Worm (Caenorhabditis elegans) whole organism, young adult: ENCODE results near the gene ctns-1.

ENCODE experiments used
- B0019.2 ChIP-seq: fragments of 200-800 bp; sonication (Bioruptor generic); conservative IDR thresholded peaks from 2 replicates; pipeline ENCODE4 v1.3.6; 2022; ENCODE audit warnings: missing genetic modification reagents, missing genetic modification characterization, missing compliant biosample characterization
- C06A6.2 ChIP-seq: fragments of 200-800 bp; sonication (Bioruptor generic); conservative IDR thresholded peaks from 2 replicates; pipeline ENCODE4 v1.3.6; 2022; ENCODE audit warnings: missing genetic modification characterization, missing compliant biosample characterization
- F23B12.7 ChIP-seq: sonication (generic microtip); optimal IDR thresholded peaks from 2 replicates; lab custom pipeline; 2017; ENCODE audit warnings: missing genetic modification characterization, mild to moderate bottlenecking, missing compliant biosample characterization, antibody characterized with exemption, moderate library complexity; ENCODE audit not compliant: insufficient read depth
- F33H1.4 ChIP-seq: fragments of 200-800 bp; sonication (Bioruptor generic); IDR thresholded peaks from 2 replicates; pipeline ENCODE4 v1.3.6; 2022; ENCODE audit warnings: missing genetic modification reagents, missing genetic modification characterization, missing compliant biosample characterization
- F52B5.7 ChIP-seq: sonication (generic microtip); optimal IDR thresholded peaks from 2 replicates; lab custom pipeline; 2016; ENCODE audit warnings: mild to moderate bottlenecking, missing genetic modification characterization, missing compliant biosample characterization
- F55B11.4 ChIP-seq: sonication (generic microtip); optimal IDR thresholded peaks from 2 replicates; lab custom pipeline; 2016; ENCODE audit warnings: missing compliant biosample characterization, missing genetic modification characterization, borderline replicate concordance; ENCODE audit not compliant: insufficient read depth
- F57C9.4 ChIP-seq: sonication (generic microtip); optimal IDR thresholded peaks from 2 replicates; lab custom pipeline; 2017; ENCODE audit warnings: mild to moderate bottlenecking, missing genetic modification characterization, missing compliant biosample characterization
- K11D2.4 ChIP-seq: fragments of 200-800 bp; sonication (Bioruptor generic); IDR thresholded peaks from 2 replicates; pipeline ENCODE4 v1.3.6; 2022; ENCODE audit warnings: missing genetic modification reagents, missing genetic modification characterization, missing compliant biosample characterization
- K12H6.12 ChIP-seq: fragments of 200-800 bp; sonication (Bioruptor generic); optimal IDR thresholded peaks from 2 replicates; lab custom pipeline; 2018; ENCODE audit warnings: mild to moderate bottlenecking, missing genetic modification characterization, missing compliant biosample characterization
- T07F8.4 ChIP-seq: sonication (generic microtip); optimal IDR thresholded peaks from 2 replicates; lab custom pipeline; 2016; ENCODE audit warnings: mild to moderate bottlenecking, missing genetic modification characterization, moderate library complexity, missing compliant biosample characterization
- Y53G8AR.9 ChIP-seq: fragments of 200-800 bp; sonication (Bioruptor generic); conservative IDR thresholded peaks from 2 replicates; pipeline ENCODE4 v1.3.6; 2022; ENCODE audit warnings: missing genetic modification reagents, missing genetic modification characterization, missing compliant biosample characterization
- Y95B8A.8 ChIP-seq: fragments of 200-800 bp; sonication (Bioruptor generic); IDR thresholded peaks from 2 replicates; pipeline ENCODE4 v1.3.6; 2022; ENCODE audit warnings: missing genetic modification reagents, missing genetic modification characterization, missing compliant biosample characterization
- attf-3 ChIP-seq: fragments of 200-800 bp; sonication (Bioruptor generic); conservative IDR thresholded peaks from 2 replicates; pipeline ENCODE4 v1.3.6; 2022; ENCODE audit warnings: missing genetic modification reagents, missing genetic modification characterization, missing compliant biosample characterization
- cebp-1 ChIP-seq, 2 experiments: fragments of 200-800 bp in 1 of 2; sonication (Bioruptor generic) in 1 of 2; sonication (generic microtip) in 1 of 2; IDR thresholded peaks in 1 of 2; optimal IDR thresholded peaks in 1 of 2; 2 replicates each; pipeline versions ENCODE4 v1.3.6 to Lab custom; 2017 to 2022; ENCODE audit warnings: missing compliant biosample characterization in 2 of 2, missing genetic modification characterization in 2 of 2, mild to moderate bottlenecking in 1 of 2, missing genetic modification reagents in 1 of 2, moderate library complexity in 1 of 2
- ceh-100 ChIP-seq: fragments of 200-800 bp; sonication (Bioruptor generic); IDR thresholded peaks from 2 replicates; pipeline ENCODE4 v1.3.6; 2022; ENCODE audit warnings: missing genetic modification reagents, missing genetic modification characterization, missing compliant biosample characterization
- ceh-27 ChIP-seq: fragments of 200-800 bp; sonication (Bioruptor generic); optimal IDR thresholded peaks from 2 replicates; lab custom pipeline; 2018; ENCODE audit warnings: mild to moderate bottlenecking, missing genetic modification characterization, moderate library complexity, missing compliant biosample characterization
- ceh-40 ChIP-seq: fragments of 200-800 bp; sonication (Bioruptor generic); IDR thresholded peaks from 2 replicates; pipeline ENCODE4 v1.3.6; 2022; ENCODE audit warnings: missing genetic modification characterization, missing compliant biosample characterization
- chd-7 ChIP-seq: sonication (generic microtip); optimal IDR thresholded peaks from 2 replicates; lab custom pipeline; 2016; ENCODE audit warnings: mild to moderate bottlenecking, missing genetic modification characterization, moderate library complexity, missing compliant biosample characterization
- dox-1 ChIP-seq: fragments of 200-800 bp; sonication (Bioruptor generic); IDR thresholded peaks from 2 replicates; pipeline ENCODE4 v1.3.6; 2022; ENCODE audit warnings: missing genetic modification reagents, missing genetic modification characterization, missing compliant biosample characterization
- dpl-1 ChIP-seq: fragments of 150-350 bp; optimal IDR thresholded peaks from 2 replicates; lab custom pipeline; 2014; ENCODE audit warnings: missing biosample characterization, missing genetic modification reagents, missing genetic modification characterization
- efl-1 ChIP-seq: fragments of 150-350 bp; optimal IDR thresholded peaks from 2 replicates; lab custom pipeline; 2014; ENCODE audit warnings: missing biosample characterization, missing genetic modification reagents, missing genetic modification characterization
- egl-44 ChIP-seq: fragments of 200-800 bp; sonication (Bioruptor generic); IDR thresholded peaks from 2 replicates; pipeline ENCODE4 v1.3.6; 2022; ENCODE audit warnings: missing genetic modification reagents, missing genetic modification characterization, missing compliant biosample characterization
- egrh-3 ChIP-seq: fragments of 200-800 bp; sonication (Bioruptor generic); IDR thresholded peaks from 2 replicates; pipeline ENCODE4 v1.3.6; 2022; ENCODE audit warnings: missing genetic modification reagents, missing genetic modification characterization, missing compliant biosample characterization
- ets-4 ChIP-seq: fragments of 200-800 bp; sonication (Bioruptor generic); optimal IDR thresholded peaks from 2 replicates; lab custom pipeline; 2018; ENCODE audit warnings: mild to moderate bottlenecking, missing genetic modification characterization, missing compliant biosample characterization
- him-1 ChIP-seq: sonication (generic microtip); optimal IDR thresholded peaks from 2 replicates; lab custom pipeline; 2016; ENCODE audit warnings: missing genotype, missing genetic modification reagents, missing genetic modification characterization, missing compliant biosample characterization
- hmg-1.2 ChIP-seq: fragments of 200-800 bp; sonication (Bioruptor generic); IDR thresholded peaks from 2 replicates; pipeline ENCODE4 v1.3.6; 2022; ENCODE audit warnings: missing genetic modification reagents, missing genetic modification characterization, missing compliant biosample characterization
- hmg-20 ChIP-seq: fragments of 200-800 bp; sonication (Bioruptor generic); IDR thresholded peaks from 2 replicates; pipeline ENCODE4 v1.3.6; 2022; ENCODE audit warnings: missing genetic modification reagents, missing genetic modification characterization, missing compliant biosample characterization
- hrde-1 ChIP-seq: sonication (generic microtip); optimal IDR thresholded peaks from 2 replicates; lab custom pipeline; 2016; ENCODE audit warnings: missing genetic modification characterization, mild to moderate bottlenecking, missing compliant biosample characterization, moderate library complexity, missing genotype, missing genetic modification reagents, borderline replicate concordance
- lin-35 ChIP-seq, 3 experiments: fragments of 150-350 bp in 2 of 3; sonication (generic microtip) in 1 of 3; optimal IDR thresholded peaks; 2 replicates each; lab custom pipeline; 2014 to 2018; ENCODE audit warnings: missing biosample characterization in 3 of 3, missing genetic modification characterization in 3 of 3, missing genetic modification reagents in 3 of 3
- lsl-1 ChIP-seq: fragments of 200-800 bp; sonication (Bioruptor generic); optimal IDR thresholded peaks from 2 replicates; lab custom pipeline; 2018; ENCODE audit warnings: mild to moderate bottlenecking, missing genetic modification characterization, moderate library complexity, missing compliant biosample characterization
- mcd-1 ChIP-seq: fragments of 200-800 bp; sonication (Bioruptor generic); IDR thresholded peaks from 2 replicates; pipeline ENCODE4 v1.3.6; 2022; ENCODE audit warnings: missing genetic modification reagents, missing genetic modification characterization, missing compliant biosample characterization
- nfyb-1 ChIP-seq: fragments of 200-800 bp; sonication (Bioruptor generic); IDR thresholded peaks from 2 replicates; pipeline ENCODE4 v1.3.6; 2022; ENCODE audit warnings: missing genetic modification reagents, missing genetic modification characterization, missing compliant biosample characterization
- nhr-120 ChIP-seq: fragments of 200-800 bp; sonication (Bioruptor generic); IDR thresholded peaks from 2 replicates; pipeline ENCODE4 v1.3.6; 2022; ENCODE audit warnings: missing genetic modification characterization, missing compliant biosample characterization
- nhr-179 ChIP-seq: sonication (generic microtip); optimal IDR thresholded peaks from 2 replicates; lab custom pipeline; 2016; ENCODE audit warnings: mild to moderate bottlenecking, missing genetic modification characterization, missing compliant biosample characterization
- nhr-27 ChIP-seq: fragments of 200-800 bp; sonication (Bioruptor generic); optimal IDR thresholded peaks from 2 replicates; lab custom pipeline; 2018; ENCODE audit warnings: mild to moderate bottlenecking, missing genetic modification characterization, moderate library complexity, missing compliant biosample characterization
- repo-1 ChIP-seq: sonication (generic microtip); optimal IDR thresholded peaks from 2 replicates; lab custom pipeline; 2017; ENCODE audit warnings: mild to moderate bottlenecking, missing genetic modification characterization, missing compliant biosample characterization
- zfh-2 ChIP-seq: fragments of 200-800 bp; sonication (Bioruptor generic); conservative IDR thresholded peaks from 2 replicates; pipeline ENCODE4 v1.3.6; 2022; ENCODE audit warnings: missing genetic modification reagents, missing genetic modification characterization, missing compliant biosample characterization
- ztf-22 ChIP-seq: fragments of 200-800 bp; sonication (Bioruptor generic); optimal IDR thresholded peaks from 2 replicates; lab custom pipeline; 2018; ENCODE audit warnings: mild to moderate bottlenecking, missing genetic modification characterization, moderate library complexity, missing compliant biosample characterization
- ztf-26 ChIP-seq: sonication (generic microtip); optimal IDR thresholded peaks from 2 replicates; lab custom pipeline; 2017; ENCODE audit warnings: missing genetic modification characterization, missing compliant biosample characterization

Gene ctns-1

ce11 chrII:8137379-8137778, 661 bp upstream of the ctns-1 start:
- TF ChIP-seq egrh-3 (GFP tag; lab: Robert Waterston, UW) (0 out of 2 replicates have a peak, but pooled peaks have one; percentile 9), lsl-1 (GFP tag; lab: Kevin White, UChicago) (peak; percentile 13), efl-1 (GFP tag; lab: Kevin White, UChicago) (peak; percentile 23), him-1 (tag; lab: Kevin White, UChicago) (no peak), C06A6.2 (GFP tag; lab: Robert Waterston, UW) (no peak), K12H6.12 (tag; lab: Kevin White, UChicago) (peak; percentile 39), mcd-1 (GFP tag; lab: Robert Waterston, UW) (peak; percentile 46; the same call in 1 of the 2 replicates), ceh-100 (GFP tag; lab: Robert Waterston, UW) (peak; percentile 86)

ce11 chrII:8135953-8136352, 765 bp downstream of the ctns-1 start:
- TF ChIP-seq nhr-120 (GFP tag; lab: Robert Waterston, UW), result no peak
- peak; percentile 16 for TF ChIP-seq repo-1 (tag; lab: Kevin White, UChicago)

- TF ChIP-seq cebp-1 (GFP tag; IDR thresholded peaks at IDR 0.05; lab: Robert Waterston, UW) (no peak), cebp-1 (tag; optimal IDR thresholded peaks at IDR 0.05; lab: Kevin White, UChicago) (peak; percentile 51), F52B5.7 (tag; lab: Kevin White, UChicago) (peak; percentile 39), ets-4 (GFP tag; lab: Kevin White, UChicago) (no peak), Y53G8AR.9 (GFP tag; lab: Robert Waterston, UW) (0 out of 2 replicates have a peak, but pooled peaks have one; percentile 18), nhr-179 (tag; lab: Kevin White, UChicago) (no peak), K12H6.12 (tag; lab: Kevin White, UChicago) (peak; percentile 72), ceh-27 (GFP tag; lab: Kevin White, UChicago) (peak; percentile 28), hmg-1.2 (GFP tag; lab: Robert Waterston, UW) (peak; percentile 54; the same call in 1 of the 2 replicates), attf-3 (GFP tag; lab: Robert Waterston, UW) (peak; percentile 54; the same call in 1 of the 2 replicates), chd-7 (tag; lab: Kevin White, UChicago) (peak; percentile 54), hrde-1 (tag; lab: Kevin White, UChicago) (no peak), repo-1 (tag; lab: Kevin White, UChicago) (peak; percentile 18), ztf-22 (GFP tag; lab: Kevin White, UChicago) (peak; percentile 44), nhr-27 (tag; lab: Kevin White, UChicago) (peak; percentile 20), nfyb-1 (0 out of 2 replicates have a peak, but pooled peaks have one; percentile 63), zfh-2 (peak; percentile 80), lin-35 (GFP tag; optimal IDR thresholded peaks at IDR 0.05; lab: Kevin White, UChicago) (peak in 1 of 3 experiments; percentile 29), F33H1.4 (GFP tag; lab: Robert Waterston, UW) (no peak), egl-44 (GFP tag; lab: Robert Waterston, UW) (0 out of 2 replicates have a peak, but pooled peaks have one; percentile 20)
- TF ChIP-seq, all 124 proteins: peak for 15
Measured at ce11 chrII:8131413-8131966, 5.2 kb downstream of the ctns-1 start.

ce11 chrII:8130792-8131191, 5.9 kb downstream of the ctns-1 start:
- TF ChIP-seq F55B11.4 (no peak), T07F8.4 (tag; lab: Kevin White, UChicago) (no peak), hmg-20 (GFP tag; lab: Robert Waterston, UW) (no peak), B0019.2 (GFP tag; lab: Robert Waterston, UW) (no peak), ztf-26 (no peak), dox-1 (0 out of 2 replicates have a peak, but pooled peaks have one; percentile 11), dpl-1 (no peak), F57C9.4 (no peak), K11D2.4 (no peak), hrde-1 (tag; lab: Kevin White, UChicago) (no peak), mcd-1 (GFP tag; lab: Robert Waterston, UW) (no peak), cebp-1 (GFP tag; IDR thresholded peaks at IDR 0.05; lab: Robert Waterston, UW) (no peak), cebp-1 (tag; optimal IDR thresholded peaks at IDR 0.05; lab: Kevin White, UChicago) (peak; percentile 28), ceh-40 (GFP tag; lab: Robert Waterston, UW) (no peak), ets-4 (GFP tag; lab: Kevin White, UChicago) (no peak), Y95B8A.8 (GFP tag; lab: Robert Waterston, UW) (no peak), attf-3 (GFP tag; lab: Robert Waterston, UW) (no peak), F23B12.7 (tag; lab: Kevin White, UChicago) (no peak), nfyb-1 (no peak), hmg-1.2 (GFP tag; lab: Robert Waterston, UW) (0 out of 2 replicates have a peak, but pooled peaks have one; percentile 5)
